Fruit fly (Drosophila melanogaster) whole organism, pupa: ENCODE results near the gene lectin-33A.

Experiments
- CG14655 ChIP-seq: fragments of 200-800 bp; sonication (Bioruptor generic); optimal IDR thresholded peaks from 3 replicates; lab custom pipeline; 2017; ENCODE audit warnings: mild to moderate bottlenecking, missing biosample characterization, missing genetic modification reagents, missing genetic modification characterization
- CG17806 ChIP-seq: fragments of 200-800 bp; sonication (Bioruptor generic); optimal IDR thresholded peaks from 2 replicates; lab custom pipeline; 2018; ENCODE audit warnings: missing biosample characterization, mild to moderate bottlenecking, missing genetic modification characterization, moderate library complexity
- CG32121 ChIP-seq: fragments of 200-800 bp; sonication (Bioruptor generic); IDR thresholded peaks from 2 replicates; pipeline ENCODE4 v1.3.6; 2022; ENCODE audit warnings: missing biosample characterization, missing genetic modification characterization
- CG8301 ChIP-seq: fragments of 200-800 bp; sonication (Bioruptor generic); optimal IDR thresholded peaks from 2 replicates; lab custom pipeline; 2018; ENCODE audit warnings: missing biosample characterization, mild to moderate bottlenecking, missing genetic modification characterization
- rn ChIP-seq: fragments of 200-800 bp; sonication (Bioruptor generic); IDR thresholded peaks from 2 replicates; pipeline ENCODE4 v1.3.6; 2022; ENCODE audit warnings: missing biosample characterization, missing genetic modification characterization

dm6 chr2L:10964493-10964892 lies 37.4 kb upstream of the lectin-33A start:
- TF ChIP-seq rn (GFP tag; lab: Robert Waterston, UW), result no peak
- no peak for TF ChIP-seq CG8301 (tag; lab: Kevin White, UChicago)
- TF ChIP-seq CG17806 (tag; lab: Kevin White, UChicago), result no peak
- no peak for TF ChIP-seq CG14655 (GFP tag; lab: Kevin White, UChicago)
- no peak for TF ChIP-seq CG32121 (GFP tag; lab: Robert Waterston, UW)
